Worm (Caenorhabditis elegans): ENCODE measurements around the gene Y22D7AR.6.

DNA sequence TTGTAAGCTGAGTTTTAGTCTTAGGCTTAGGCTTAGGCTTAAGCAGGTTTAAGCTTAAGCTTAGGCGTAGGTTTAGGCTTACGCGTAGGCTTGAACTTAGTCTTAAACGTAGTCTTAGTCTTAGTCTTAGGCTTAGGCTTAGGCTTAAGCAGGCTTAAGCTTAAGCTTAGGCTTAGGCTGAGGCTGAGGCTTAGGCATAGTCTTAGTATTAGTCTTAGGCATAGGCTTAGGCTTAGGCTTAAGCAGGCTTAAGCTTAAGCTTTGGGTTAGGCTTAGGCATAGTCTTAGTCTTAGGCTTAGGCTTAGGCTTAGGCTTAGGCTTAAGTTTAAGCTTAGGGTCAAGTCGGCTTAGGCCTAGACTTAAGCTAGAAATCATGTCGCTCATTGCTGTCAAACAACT lies 42.3 kb upstream of the Y22D7AR.6 start:
- no peak for TF ChIP-seq him-1 (tag; optimal IDR thresholded peaks at IDR 0.05)
- TF ChIP-seq W03F9.2 (tag; optimal IDR thresholded peaks at IDR 0.05) = no peak
- no peak for TF ChIP-seq dao-5 (tag; optimal IDR thresholded peaks at IDR 0.05)

Measured in whole organism, L4/young adult.